Worm (Caenorhabditis elegans) whole organism, late embryonic: Measurements from ENCODE around the gene ipla-3.

ENCODE experiments used
- Y22D7AL.16 ChIP-seq: sonication (generic microtip); optimal IDR thresholded peaks from 2 replicates; lab custom pipeline; 2016; ENCODE audit warnings: missing genetic modification characterization, missing compliant biosample characterization
- ceh-9 ChIP-seq: sonication (generic microtip); optimal IDR thresholded peaks from 2 replicates; lab custom pipeline; 2016; ENCODE audit warnings: mild to moderate bottlenecking, missing genetic modification characterization, inconsistent platforms, missing compliant biosample characterization
- fkh-10 ChIP-seq: fragments of 150-350 bp; optimal IDR thresholded peaks from 2 replicates; lab custom pipeline; 2014; ENCODE audit warnings: missing biosample characterization, missing genetic modification reagents, missing genetic modification characterization
- fkh-6 ChIP-seq: sonication (generic microtip); optimal IDR thresholded peaks from 2 replicates; lab custom pipeline; 2016; ENCODE audit warnings: missing genetic modification characterization, missing compliant biosample characterization
- pha-4 ChIP-seq: fragments of 150-350 bp; optimal IDR thresholded peaks from 2 replicates; lab custom pipeline; 2018; ENCODE audit warnings: missing biosample characterization, missing genetic modification reagents, missing genetic modification characterization

DNA sequence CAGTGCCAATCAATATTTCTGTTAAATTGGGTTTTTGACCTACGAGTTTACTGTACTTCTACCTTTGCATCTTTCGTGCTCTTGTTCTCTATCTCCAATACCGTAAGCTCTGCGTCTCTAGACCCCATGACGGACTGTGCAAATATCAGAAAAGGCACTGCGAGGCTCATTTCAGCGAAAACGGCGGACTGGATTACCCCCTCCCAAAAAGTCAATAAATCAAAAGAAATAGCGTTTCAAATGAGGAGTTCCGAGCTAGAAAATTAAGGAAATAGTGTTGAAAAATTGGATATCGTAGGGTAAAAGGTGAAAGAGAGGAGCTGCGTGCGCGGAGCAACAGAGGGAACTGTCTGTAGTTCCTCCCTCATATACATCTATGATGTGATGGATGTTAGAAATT is 32.7 kb upstream of the ipla-3 start:
- TF ChIP-seq Y22D7AL.16 (tag; lab: Kevin White, UChicago): no peak
- no peak for TF ChIP-seq ceh-9 (tag; lab: Kevin White, UChicago)
- TF ChIP-seq fkh-10 (GFP tag; lab: Kevin White, UChicago): no peak
- no peak for TF ChIP-seq pha-4
- TF ChIP-seq fkh-6 (tag; lab: Kevin White, UChicago): no peak
